Worm (Caenorhabditis elegans) whole organism, dauer: ENCODE results near the gene col-167.

Experiments used
- unc-62 ChIP-seq: sonication (generic microtip); optimal IDR thresholded peaks from 2 replicates; lab custom pipeline; 2017; ENCODE audit warnings: missing biosample characterization, missing genetic modification reagents, missing genetic modification characterization

The col-167 gene

DNA sequence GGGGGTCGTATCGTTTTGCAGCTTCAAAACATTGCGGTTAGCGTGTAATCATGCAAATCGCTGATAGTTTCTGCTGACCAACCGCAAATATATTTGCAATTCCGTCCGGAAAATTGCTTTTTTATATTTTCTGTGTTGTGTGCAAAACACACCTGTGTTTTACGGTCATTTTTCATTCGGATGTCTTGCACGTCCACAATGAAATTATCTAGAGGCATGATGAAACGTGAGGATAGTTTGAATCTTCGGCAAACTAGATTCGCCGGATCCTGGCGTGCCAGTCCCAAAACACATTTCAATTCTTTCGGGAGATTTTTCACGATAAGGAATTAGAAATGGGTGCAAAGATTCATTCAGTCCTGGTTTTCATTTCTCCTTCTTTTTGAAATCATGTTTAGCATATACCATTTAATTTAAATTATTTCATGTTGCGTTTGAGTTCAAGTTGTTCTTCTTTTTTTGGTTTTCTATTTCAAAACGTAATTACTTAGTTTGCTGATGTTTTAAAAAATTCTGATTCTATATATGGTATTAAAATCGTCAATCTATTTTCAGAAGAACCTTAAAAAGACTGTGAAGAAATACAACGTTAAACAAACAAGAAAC is 31.8 kb downstream of the col-167 start, which contains the start of gene C03B1.5:
C03B1.5 (plus strand) TSS at position 556 of the 606 bp plus-strand sequence.
- no peak for TF ChIP-seq unc-62 (GFP tag; lab: Kevin White, UChicago)

DNA sequence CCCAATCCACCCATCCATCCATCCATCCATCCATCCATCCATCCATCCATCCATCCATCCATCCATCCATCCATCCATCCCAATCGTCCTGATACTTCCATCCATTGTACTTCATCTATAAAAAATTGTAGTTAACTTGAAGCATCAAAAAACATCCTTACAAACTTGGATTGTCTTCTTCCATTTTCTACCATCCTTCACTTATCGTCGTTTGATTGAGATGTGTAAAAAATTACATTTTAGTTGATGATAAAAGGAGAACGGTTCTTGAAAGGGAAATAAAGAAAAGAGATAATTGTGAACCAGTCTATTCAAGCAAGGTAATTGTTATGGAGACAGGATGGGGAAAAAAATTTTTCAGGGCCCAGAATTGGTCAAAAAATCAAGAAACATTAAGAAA is 34.5 kb downstream of the col-167 start, which contains the start of gene C03B1.10:
C03B1.10 (minus strand) TSS at position 101 of the 400 bp plus-strand sequence.
- TF ChIP-seq unc-62 (GFP tag; lab: Kevin White, UChicago) = no peak

DNA sequence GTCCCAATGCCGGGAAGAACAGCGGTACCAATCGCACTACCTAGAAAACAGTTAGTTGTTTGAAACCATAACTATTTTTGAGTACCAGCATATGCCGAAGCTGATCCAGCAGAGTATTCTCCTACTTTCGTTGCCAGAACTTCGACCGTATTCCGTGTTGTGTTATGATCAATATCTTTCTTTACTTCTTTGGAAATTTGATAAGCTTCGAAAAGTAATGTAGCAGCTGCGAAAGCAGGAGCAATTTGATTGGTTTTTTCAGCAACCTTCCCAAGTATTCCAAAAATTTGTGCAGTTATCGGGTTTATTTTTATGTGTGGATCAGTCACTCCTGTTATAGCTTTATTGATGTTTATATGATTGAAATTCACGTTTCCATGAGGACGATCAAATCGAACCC is 36.8 kb downstream of the col-167 start:
- TF ChIP-seq unc-62 (GFP tag; lab: Kevin White, UChicago) = no peak

DNA sequence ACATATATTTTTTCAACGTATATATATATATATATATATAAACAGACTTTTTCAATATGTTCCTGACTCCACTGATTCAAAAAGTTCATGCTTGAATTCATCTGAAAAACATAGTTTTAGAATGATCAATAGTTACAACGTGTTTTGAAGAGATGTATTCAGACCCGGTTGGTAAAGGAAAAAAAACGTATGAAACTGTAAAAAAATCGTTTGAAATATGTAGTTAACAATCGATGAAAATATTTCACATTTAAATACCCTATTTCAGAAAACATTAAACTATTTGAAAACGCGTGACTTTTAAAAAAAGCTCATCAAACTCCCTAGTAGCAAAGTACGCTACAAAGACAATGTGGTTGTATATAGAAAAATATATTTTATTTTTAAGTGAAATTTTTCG is 37.4 kb downstream of the col-167 start, which contains the start of gene C03B1.14:
C03B1.14 (minus strand) TSS at position 101 of the 400 bp plus-strand sequence.
- TF ChIP-seq unc-62 (GFP tag; lab: Kevin White, UChicago) = no peak

DNA sequence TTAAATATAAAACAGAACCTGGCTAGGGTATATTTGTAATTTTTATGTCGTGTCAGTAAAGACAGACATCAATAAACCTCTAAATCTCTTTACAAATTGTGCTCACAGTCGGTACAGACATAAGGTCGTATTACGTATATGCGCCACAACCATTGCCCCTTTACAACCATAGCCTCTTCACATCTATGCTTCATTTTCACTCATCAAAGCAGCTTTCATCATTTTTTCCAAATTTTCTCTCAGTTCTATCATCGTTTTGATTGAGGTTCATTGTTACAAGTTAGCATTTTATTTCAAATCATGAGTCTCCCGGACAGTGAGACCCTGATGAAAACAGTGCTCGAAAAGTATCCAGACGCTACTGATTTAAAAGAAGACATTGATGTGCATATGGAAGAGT is 40.9 kb downstream of the col-167 start, which contains the start of gene C03B1.4:
C03B1.4 (plus strand) TSS at position 301 of the 400 bp plus-strand sequence.
- no peak for TF ChIP-seq unc-62 (GFP tag; lab: Kevin White, UChicago)

DNA sequence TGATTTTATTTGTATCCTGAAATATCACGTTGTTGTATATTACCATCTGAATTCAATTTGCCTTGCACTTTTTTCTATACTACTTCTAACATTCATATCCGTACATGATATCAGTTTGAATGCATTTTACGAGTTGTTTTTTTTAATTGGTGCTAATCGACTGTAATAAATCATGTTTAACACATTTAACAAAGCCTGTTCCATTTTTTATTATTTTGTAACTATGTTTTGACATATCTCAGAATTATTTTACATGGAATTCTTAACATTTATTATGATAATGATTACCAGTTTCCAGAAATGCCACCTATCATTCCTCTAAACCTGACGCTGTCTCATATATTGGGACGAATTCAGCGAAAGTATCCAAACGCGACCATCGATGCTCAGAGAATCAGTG is 42.4 kb downstream of the col-167 start, which contains the start of gene C03B1.3:
C03B1.3 (plus strand) TSS at position 301 of the 400 bp plus-strand sequence.
- TF ChIP-seq unc-62 (GFP tag; lab: Kevin White, UChicago) = no peak

ce11 chrX:6369717-6370116 is 46.4 kb downstream of the col-167 start, which contains the start of gene C03B1.2:
Gene C03B1.2 (plus strand): TSS chrX:6370017.
- no peak for TF ChIP-seq unc-62 (GFP tag; lab: Kevin White, UChicago)

- TF ChIP-seq unc-62 (GFP tag; lab: Kevin White, UChicago) = no peak
Measured at ce11 chrX:6371192-6372116, 48.2 kb downstream of the col-167 start.

ce11 chrX:6373348-6373747 is 50.1 kb downstream of the col-167 start, which contains the start of gene C03B1.17:
Gene C03B1.17 (plus strand): TSS chrX:6373648.
- TF ChIP-seq unc-62 (GFP tag; lab: Kevin White, UChicago) = no peak
